Worm (Caenorhabditis elegans) whole organism, L1 larva: ENCODE measurements around the gene C45G9.14.

Source experiments
- Y116A8C.19 ChIP-seq: sonication (generic microtip); optimal IDR thresholded peaks from 2 replicates; lab custom pipeline; 2016; ENCODE audit warnings: missing compliant biosample characterization, missing genetic modification characterization, borderline replicate concordance
- ceh-88 ChIP-seq: fragments of 200-800 bp; sonication (Bioruptor generic); IDR thresholded peaks from 2 replicates; pipeline ENCODE4 v1.3.6; 2022; ENCODE audit warnings: missing genetic modification characterization, missing compliant biosample characterization
- egl-27 ChIP-seq, 2 experiments: fragments of 150-350 bp in 1 of 2; sonication (generic microtip); optimal IDR thresholded peaks; 3 replicates each; lab custom pipeline; 2017 to 2018; ENCODE audit warnings: missing biosample characterization in 2 of 2, missing genetic modification characterization in 2 of 2, missing genetic modification reagents in 2 of 2
- nhr-11 ChIP-seq: fragments of 150-350 bp; optimal IDR thresholded peaks from 2 replicates; lab custom pipeline; 2014; ENCODE audit warnings: missing biosample characterization, missing genetic modification characterization
- nhr-71 ChIP-seq: sonication (generic microtip); optimal IDR thresholded peaks from 2 replicates; lab custom pipeline; 2016; ENCODE audit warnings: mild to moderate bottlenecking, missing genetic modification characterization, moderate library complexity, missing compliant biosample characterization
- nhr-77 ChIP-seq: fragments of 150-350 bp; optimal IDR thresholded peaks from 2 replicates; lab custom pipeline; 2014; ENCODE audit warnings: missing biosample characterization, missing genetic modification characterization
- pag-3 ChIP-seq: sonication (generic microtip); optimal IDR thresholded peaks from 2 replicates; lab custom pipeline; 2017; ENCODE audit warnings: missing genetic modification characterization, mild to moderate bottlenecking, missing compliant biosample characterization, antibody characterized with exemption, borderline replicate concordance; ENCODE audit not compliant: insufficient read depth
- sox-4 ChIP-seq: sonication (generic microtip); optimal IDR thresholded peaks from 2 replicates; lab custom pipeline; 2016; ENCODE audit warnings: missing genetic modification characterization, missing compliant biosample characterization
- zag-1 ChIP-seq: fragments of 150-350 bp; optimal IDR thresholded peaks from 2 replicates; lab custom pipeline; 2014; ENCODE audit warnings: missing biosample characterization, missing genetic modification characterization

- no peak for TF ChIP-seq pag-3 (tag; lab: Kevin White, UChicago)
- TF ChIP-seq egl-27 (tag; optimal IDR thresholded peaks at IDR 0.05; lab: Kevin White, UChicago): no peak
- no peak for TF ChIP-seq ceh-88 (GFP tag; lab: Robert Waterston, UW)
- TF ChIP-seq Y116A8C.19 (tag; lab: Kevin White, UChicago): no peak
- no peak for TF ChIP-seq zag-1
- no peak for TF ChIP-seq nhr-71 (tag; lab: Kevin White, UChicago)
- TF ChIP-seq nhr-77 (tag; lab: Kevin White, UChicago): no peak
- no peak for TF ChIP-seq sox-4
- TF ChIP-seq nhr-11: no peak
Observed at ce11 chrIII:5020924-5021323, 23.9 kb upstream of the C45G9.14 start, which contains the start of gene mdt-11.
